Worm (Caenorhabditis elegans) whole organism, L3 larva: ENCODE data around the gene kin-5.

ENCODE experiments used
- aly-2 ChIP-seq: fragments of 150-350 bp; optimal IDR thresholded peaks from 2 replicates; lab custom pipeline; 2014; ENCODE audit warnings: missing biosample characterization, missing genetic modification characterization
- ama-1 ChIP-seq: fragments of 150-350 bp; optimal IDR thresholded peaks from 2 replicates; lab custom pipeline; 2018
- ceh-28 ChIP-seq: fragments of 150-350 bp; optimal IDR thresholded peaks from 2 replicates; lab custom pipeline; 2014; ENCODE audit warnings: missing biosample characterization, missing genetic modification reagents, missing genetic modification characterization
- ceh-82 ChIP-seq: fragments of 150-350 bp; optimal IDR thresholded peaks from 2 replicates; lab custom pipeline; 2014; ENCODE audit warnings: missing biosample characterization, missing genetic modification characterization
- ceh-9 ChIP-seq: sonication (generic microtip); optimal IDR thresholded peaks from 2 replicates; lab custom pipeline; 2018; ENCODE audit warnings: missing biosample characterization, missing genetic modification characterization
- egl-27 ChIP-seq: sonication (generic microtip); optimal IDR thresholded peaks from 4 replicates; lab custom pipeline; 2017; ENCODE audit warnings: missing biosample characterization, missing genetic modification reagents, missing genetic modification characterization
- egl-5 ChIP-seq: fragments of 150-350 bp; optimal IDR thresholded peaks from 2 replicates; lab custom pipeline; 2017; ENCODE audit warnings: missing biosample characterization, missing genetic modification reagents, missing genetic modification characterization, inconsistent platforms
- elt-2 ChIP-seq: sonication (generic microtip); optimal IDR thresholded peaks from 2 replicates; lab custom pipeline; 2016; ENCODE audit warnings: missing genetic modification reagents, mild to moderate bottlenecking, missing genetic modification characterization, missing compliant biosample characterization
- eor-1 ChIP-seq, 2 experiments: fragments of 150-350 bp; optimal IDR thresholded peaks; 2 replicates each; lab custom pipeline; 2014 to 2018; ENCODE audit warnings: missing biosample characterization in 2 of 2, missing genetic modification characterization in 2 of 2
- fkh-10 ChIP-seq: sonication (generic microtip); optimal IDR thresholded peaks from 2 replicates; lab custom pipeline; 2017; ENCODE audit warnings: missing biosample characterization, missing genetic modification reagents, missing genetic modification characterization
- fkh-2 ChIP-seq: fragments of 150-350 bp; optimal IDR thresholded peaks from 2 replicates; lab custom pipeline; 2014; ENCODE audit warnings: missing biosample characterization, missing genetic modification reagents, missing genetic modification characterization
- hmg-11 ChIP-seq: sonication (generic microtip); optimal IDR thresholded peaks from 2 replicates; lab custom pipeline; 2016; ENCODE audit warnings: missing genetic modification characterization, missing compliant biosample characterization
- lin-15B ChIP-seq: fragments of 150-350 bp; optimal IDR thresholded peaks from 2 replicates; lab custom pipeline; 2014; ENCODE audit warnings: missing biosample characterization, missing genetic modification characterization
- mdl-1 ChIP-seq: fragments of 150-350 bp; optimal IDR thresholded peaks from 2 replicates; lab custom pipeline; 2014; ENCODE audit warnings: missing biosample characterization, missing genetic modification characterization
- nfya-1 ChIP-seq: sonication (generic microtip); optimal IDR thresholded peaks from 2 replicates; lab custom pipeline; 2017; ENCODE audit warnings: missing genetic modification characterization, mild to moderate bottlenecking, missing compliant biosample characterization, antibody characterized with exemption, moderate library complexity; ENCODE audit not compliant: insufficient read depth
- nhr-11 ChIP-seq: fragments of 150-350 bp; optimal IDR thresholded peaks from 2 replicates; lab custom pipeline; 2014; ENCODE audit warnings: missing biosample characterization, missing genetic modification characterization
- nhr-23 ChIP-seq: fragments of 150-350 bp; optimal IDR thresholded peaks from 2 replicates; lab custom pipeline; 2014; ENCODE audit warnings: missing biosample characterization, missing genetic modification reagents, missing genetic modification characterization
- nhr-25 ChIP-seq: sonication (generic microtip); optimal IDR thresholded peaks from 2 replicates; lab custom pipeline; 2017; ENCODE audit warnings: missing biosample characterization, missing genetic modification characterization
- nhr-43 ChIP-seq: sonication (generic microtip); optimal IDR thresholded peaks from 2 replicates; lab custom pipeline; 2016; ENCODE audit warnings: mild to moderate bottlenecking, missing genetic modification characterization, missing compliant biosample characterization; ENCODE audit not compliant: poor library complexity, severe bottlenecking
- nhr-67 ChIP-seq: fragments of 150-350 bp; optimal IDR thresholded peaks from 2 replicates; lab custom pipeline; 2014; ENCODE audit warnings: missing biosample characterization, missing genetic modification characterization
- pha-4 ChIP-seq: fragments of 150-350 bp; optimal IDR thresholded peaks from 2 replicates; lab custom pipeline; 2014; ENCODE audit warnings: missing biosample characterization, missing genetic modification reagents, missing genetic modification characterization
- pqm-1 ChIP-seq: fragments of 150-350 bp; optimal IDR thresholded peaks from 2 replicates; lab custom pipeline; 2017; ENCODE audit warnings: missing biosample characterization, missing genetic modification characterization, inconsistent platforms
- sea-2 ChIP-seq: fragments of 150-350 bp; sonication (generic microtip); optimal IDR thresholded peaks from 4 replicates; lab custom pipeline; 2014; ENCODE audit warnings: missing biosample characterization, missing genetic modification reagents, missing genetic modification characterization
- skn-1 ChIP-seq: fragments of 150-350 bp; optimal IDR thresholded peaks from 2 replicates; lab custom pipeline; 2014; ENCODE audit warnings: missing biosample characterization, missing genetic modification characterization
- tbx-2 ChIP-seq: sonication (generic microtip); optimal IDR thresholded peaks from 2 replicates; lab custom pipeline; 2016; ENCODE audit warnings: mild to moderate bottlenecking, missing genetic modification characterization, missing compliant biosample characterization
- unc-39 ChIP-seq: sonication (generic microtip); optimal IDR thresholded peaks from 4 replicates; lab custom pipeline; 2017; ENCODE audit warnings: missing biosample characterization, missing genetic modification characterization
- unc-62 ChIP-seq: fragments of 150-350 bp; sonication (generic microtip); optimal IDR thresholded peaks from 4 replicates; lab custom pipeline; 2014; ENCODE audit warnings: missing biosample characterization, missing genetic modification reagents, missing genetic modification characterization
- zag-1 ChIP-seq: fragments of 150-350 bp; optimal IDR thresholded peaks from 2 replicates; lab custom pipeline; 2014; ENCODE audit warnings: missing biosample characterization, missing genetic modification characterization
- ztf-11 ChIP-seq: fragments of 150-350 bp; optimal IDR thresholded peaks from 2 replicates; lab custom pipeline; 2014; ENCODE audit warnings: missing biosample characterization, missing genetic modification characterization

kin-5 gene

ce11 chrIV:9969081-9969480 is at the start of gene kin-5, which contains the start of gene C47E12.11:
Gene kin-5, minus strand, starts transcription at chrIV:9969181.
Gene C47E12.11, plus strand, starts transcription at chrIV:9969400.
- TF ChIP-seq unc-62 (GFP tag; lab: Kevin White, UChicago), result no peak
- TF ChIP-seq fkh-2, result no peak
- TF ChIP-seq tbx-2 (tag; lab: Kevin White, UChicago), result no peak
- TF ChIP-seq elt-2 (tag; lab: Kevin White, UChicago), result no peak
- no peak for TF ChIP-seq nhr-11 (tag; lab: Kevin White, UChicago)
- TF ChIP-seq ceh-82 (tag; lab: Kevin White, UChicago), result no peak
- TF ChIP-seq unc-39 (tag; lab: Kevin White, UChicago), result no peak
- no peak for TF ChIP-seq ztf-11 (tag; lab: Kevin White, UChicago)
- TF ChIP-seq mdl-1, result no peak
- TF ChIP-seq nfya-1 (tag; lab: Kevin White, UChicago), result no peak
- TF ChIP-seq nhr-67 (tag; lab: Kevin White, UChicago), result no peak
- TF ChIP-seq pha-4, result no peak
- no peak for TF ChIP-seq ceh-28 (tag; lab: Kevin White, UChicago)

DNA sequence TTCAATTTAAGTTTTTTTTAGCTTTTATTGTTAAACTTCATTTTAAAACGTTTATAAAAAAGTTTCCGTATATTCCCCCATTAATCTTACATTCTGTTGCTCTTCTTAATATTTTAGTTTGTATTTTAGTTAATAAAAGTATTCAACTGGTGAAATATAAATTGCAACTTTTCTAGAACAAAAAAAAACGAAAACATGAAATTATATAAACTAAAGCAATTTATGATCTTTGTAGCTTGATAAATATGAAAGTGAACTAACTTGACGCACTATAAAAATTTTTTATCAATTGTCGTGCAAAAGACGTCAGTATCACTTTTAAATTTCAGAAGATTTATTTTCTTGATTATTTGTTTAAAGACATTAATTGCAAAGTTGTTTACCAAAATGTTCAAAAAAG is 48.7 kb upstream of the kin-5 start, which contains the start of gene F44D12.2:
TSS of gene F44D12.2 (minus strand) at position 101 of the 400 bp plus-strand sequence.
- TF ChIP-seq pqm-1 (tag; lab: Kevin White, UChicago), result peak; percentile 1
- TF ChIP-seq pha-4, result peak; percentile 22
- no peak for TF ChIP-seq zag-1 (tag; lab: Kevin White, UChicago)
- TF ChIP-seq lin-15B (tag; lab: Kevin White, UChicago), result no peak

DNA sequence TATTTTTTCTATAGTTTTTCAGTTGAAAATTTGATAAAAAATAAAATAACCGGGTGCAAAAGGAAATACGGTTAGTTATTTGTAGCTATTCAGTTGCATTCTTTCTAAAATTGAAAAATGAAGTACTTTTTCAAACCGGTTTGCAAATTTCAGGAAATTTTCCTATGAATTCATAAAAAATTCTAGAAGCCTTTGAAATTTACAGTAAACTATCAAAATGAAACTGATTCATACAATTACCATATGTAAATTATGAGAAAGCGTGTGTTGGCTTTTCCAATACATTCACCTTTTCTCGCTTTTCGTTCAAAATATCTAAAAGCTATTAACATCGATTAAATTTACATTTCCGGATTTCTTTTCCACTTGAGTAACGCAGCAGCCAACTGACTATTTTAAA is 48.0 kb upstream of the kin-5 start, which contains the start of gene ent-7:
TSS of gene ent-7 (plus strand) at position 301 of the 400 bp plus-strand sequence.
- no peak for TF ChIP-seq sea-2 (GFP tag; lab: Kevin White, UChicago)
- no peak for TF ChIP-seq fkh-2
- TF ChIP-seq unc-62 (GFP tag; lab: Kevin White, UChicago), result no peak

DNA sequence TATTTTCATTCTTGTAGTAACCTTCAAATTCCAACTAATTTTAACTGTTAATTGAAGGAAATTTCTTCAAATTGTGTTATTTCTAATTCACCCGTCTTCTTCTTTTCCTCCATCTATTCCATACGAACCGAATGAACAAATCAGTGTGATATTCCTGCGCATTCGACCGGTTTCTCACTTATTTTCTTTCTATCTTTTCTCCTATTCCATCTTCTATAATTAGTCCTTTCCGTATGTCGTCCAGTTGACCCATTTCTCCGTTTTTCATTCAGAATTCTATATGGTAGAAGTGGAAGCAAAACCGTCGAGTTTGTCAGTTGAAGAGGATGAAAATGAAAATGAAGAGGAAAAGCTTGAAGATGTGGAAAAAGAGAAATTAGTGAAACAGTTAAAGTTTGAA is 40.6 kb upstream of the kin-5 start, which contains the start of gene magu-4:
TSS of gene magu-4 (plus strand) at position 218 of the 400 bp plus-strand sequence.
- no peak for TF ChIP-seq ama-1 (lab: Kevin White, UChicago)
- peak; percentile 61 for TF ChIP-seq nhr-23 (tag; lab: Kevin White, UChicago)
- TF ChIP-seq, all 47 proteins: peak for 1

ce11 chrIV:10007758-10008157 is 38.8 kb upstream of the kin-5 start:
- peak; percentile 91 for TF ChIP-seq nhr-23 (tag; lab: Kevin White, UChicago)
- TF ChIP-seq fkh-2, result no peak
- peak; percentile 78 for TF ChIP-seq nhr-25 (tag; lab: Kevin White, UChicago)
- no peak for TF ChIP-seq ceh-9 (tag; lab: Kevin White, UChicago)
- TF ChIP-seq hmg-11 (tag; lab: Kevin White, UChicago), result peak; percentile 22
- peak; percentile 41 for TF ChIP-seq nhr-43 (tag; lab: Kevin White, UChicago)
- peak; percentile 63 for TF ChIP-seq pha-4
- TF ChIP-seq, all 47 proteins: peak for 5

DNA sequence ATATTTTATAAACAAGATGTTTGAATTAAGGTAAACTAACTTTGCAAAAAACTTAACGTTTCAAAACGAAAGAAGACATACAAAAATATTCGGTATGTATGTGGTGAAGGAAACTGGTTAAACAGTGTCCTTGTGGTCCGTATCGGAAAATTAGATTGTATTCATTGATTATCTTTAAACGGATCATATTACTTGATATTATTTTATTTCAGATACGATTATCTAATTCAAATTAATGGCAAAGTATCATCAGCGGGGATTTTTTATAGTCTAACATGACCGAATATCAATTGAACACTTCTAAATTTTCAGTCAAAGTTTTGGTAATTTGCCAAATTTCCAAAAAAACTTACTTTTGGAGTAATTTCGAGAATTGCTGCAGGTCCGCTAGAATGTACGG is 37.8 kb upstream of the kin-5 start, which contains the start of gene C47E12.13:
TSS of gene C47E12.13 (minus strand) at position 101 of the 400 bp plus-strand sequence.
- TF ChIP-seq fkh-10, result no peak
- no peak for TF ChIP-seq skn-1 (tag; lab: Kevin White, UChicago)
- no peak for TF ChIP-seq ceh-28 (tag; lab: Kevin White, UChicago)
- TF ChIP-seq lin-15B (tag; lab: Kevin White, UChicago), result no peak
- TF ChIP-seq ama-1 (lab: Kevin White, UChicago), result no peak
- TF ChIP-seq egl-27 (tag; lab: Kevin White, UChicago), result no peak
- TF ChIP-seq sea-2 (GFP tag; lab: Kevin White, UChicago), result no peak
- no peak for TF ChIP-seq zag-1 (tag; lab: Kevin White, UChicago)
- no peak for TF ChIP-seq aly-2
- no peak for TF ChIP-seq ztf-11 (tag; lab: Kevin White, UChicago)
- TF ChIP-seq unc-39 (tag; lab: Kevin White, UChicago), result no peak
- no peak for TF ChIP-seq ceh-82 (tag; lab: Kevin White, UChicago)
- no peak for TF ChIP-seq egl-5 (tag; lab: Kevin White, UChicago)
- no peak for TF ChIP-seq fkh-2
- TF ChIP-seq eor-1 (tag; optimal IDR thresholded peaks at IDR 0.05; lab: Kevin White, UChicago), result no peak
- TF ChIP-seq pqm-1 (tag; lab: Kevin White, UChicago), result no peak
- no peak for TF ChIP-seq elt-2 (tag; lab: Kevin White, UChicago)
